Fruit fly (Drosophila melanogaster) whole organism: ENCODE measurements around the gene CG13893.

Experiments
- Dll ChIP-seq: fragments of >200 bp; optimal IDR thresholded peaks from 2 replicates; lab custom pipeline; 2017
- EcR ChIP-seq, 2 experiments: fragments of >200 bp; optimal IDR thresholded peaks; 2 replicates each; lab custom pipeline; 2017; ENCODE audit warnings: missing biosample characterization in 2 of 2, missing genetic modification characterization in 2 of 2, missing genetic modification reagents in 2 of 2
- pan ChIP-seq: fragments of >200 bp; optimal IDR thresholded peaks from 2 replicates; lab custom pipeline; 2017
- psq ChIP-seq: fragments of >200 bp; optimal IDR thresholded peaks from 2 replicates; lab custom pipeline; 2017
- usp ChIP-seq: fragments of >200 bp; optimal IDR thresholded peaks from 2 replicates; lab custom pipeline; 2017; ENCODE audit warnings: missing biosample characterization, missing genetic modification characterization, mixed read lengths

dm6 chr3L:652637-653036, 48.8 kb upstream of the CG13893 start, which contains the start of gene CG3402:
- no peak for TF ChIP-seq usp
- TF ChIP-seq Dll: no peak
- no peak for TF ChIP-seq EcR (GFP tag; optimal IDR thresholded peaks at IDR 0.05; lab: Kevin White, UChicago)
- TF ChIP-seq psq (lab: Kevin White, UChicago): no peak
- no peak for TF ChIP-seq pan (lab: Kevin White, UChicago)
